Fruit fly (Drosophila melanogaster) whole organism, larva: ENCODE results near the gene Ldsdh1.

Experiments used
- noc ChIP-seq: fragments of 200-800 bp; sonication (Bioruptor generic); optimal IDR thresholded peaks from 3 replicates; lab custom pipeline; 2019; ENCODE audit warnings: missing biosample characterization, mild to moderate bottlenecking, missing genetic modification characterization, moderate library complexity

Ldsdh1 gene

dm6 chrX:8060921-8061270 lies 20.5 kb downstream of the Ldsdh1 start:
- peak; percentile 28 for TF ChIP-seq noc (tag; lab: Kevin White, UChicago)

- no peak for TF ChIP-seq noc (tag; lab: Kevin White, UChicago)
Measured at dm6 chrX:8060148-8060920, 21.1 kb downstream of the Ldsdh1 start.

dm6 chrX:8059629-8060028 lies 21.8 kb downstream of the Ldsdh1 start:
- TF ChIP-seq noc (tag; lab: Kevin White, UChicago), result no peak

- TF ChIP-seq noc (tag; lab: Kevin White, UChicago), result peak; percentile 2
Measured at dm6 chrX:8058446-8058900, 22.9 kb downstream of the Ldsdh1 start.

dm6 chrX:8057837-8058445 lies 23.5 kb downstream of the Ldsdh1 start:
- no peak for TF ChIP-seq noc (tag; lab: Kevin White, UChicago)

- peak; percentile 61 for TF ChIP-seq noc (tag; lab: Kevin White, UChicago)
Measured at dm6 chrX:8057299-8057730, 24.1 kb downstream of the Ldsdh1 start.

- no peak for TF ChIP-seq noc (tag; lab: Kevin White, UChicago)
Measured at dm6 chrX:8056597-8057228, 24.7 kb downstream of the Ldsdh1 start.

dm6 chrX:8056084-8056483 lies 25.3 kb downstream of the Ldsdh1 start:
- TF ChIP-seq noc (tag; lab: Kevin White, UChicago), result no peak

- TF ChIP-seq noc (tag; lab: Kevin White, UChicago), result no peak
Measured at dm6 chrX:8049292-8049691, 32.1 kb downstream of the Ldsdh1 start.

dm6 chrX:8046520-8046919 lies 34.9 kb downstream of the Ldsdh1 start:
- TF ChIP-seq noc (tag; lab: Kevin White, UChicago), result no peak

- TF ChIP-seq noc (tag; lab: Kevin White, UChicago), result no peak
Measured at dm6 chrX:8038934-8039333, 42.5 kb downstream of the Ldsdh1 start.

dm6 chrX:8037334-8037733 lies 44.1 kb downstream of the Ldsdh1 start, which contains the start of gene CG2233:
Gene CG2233 (minus strand): TSS chrX:8037517.
- TF ChIP-seq noc (tag; lab: Kevin White, UChicago), result peak; percentile 83
